Fruit fly (Drosophila melanogaster) whole organism, embryonic: ENCODE data around the gene Sec23.
A peak's percentile ranks its signal among the peaks of the same experiment; 100 is the strongest.

Experiments
- Ada2b ChIP-seq: fragments of 200-800 bp; sonication (Bioruptor generic); IDR thresholded peaks from 2 replicates; pipeline ENCODE4 v1.3.6; 2022; ENCODE audit warnings: missing biosample characterization, missing genetic modification characterization
- Asciz ChIP-seq: fragments of 200-800 bp; sonication (Bioruptor generic); optimal IDR thresholded peaks from 2 replicates; lab custom pipeline; 2017; ENCODE audit warnings: missing biosample characterization, mild to moderate bottlenecking, missing genetic modification characterization, missing genetic modification reagents
- B-H2 ChIP-seq: fragments of 200-800 bp; sonication (Bioruptor generic); optimal IDR thresholded peaks from 2 replicates; lab custom pipeline; 2018; ENCODE audit warnings: missing biosample characterization, mild to moderate bottlenecking, missing genetic modification characterization
- Blimp-1 ChIP-seq: fragments of 200-800 bp; sonication (Bioruptor generic); optimal IDR thresholded peaks from 3 replicates; lab custom pipeline; 2018; ENCODE audit warnings: missing biosample characterization, missing genetic modification characterization, mild to moderate bottlenecking, moderate library complexity, missing genetic modification reagents
- CG1024 ChIP-seq: fragments of 200-800 bp; sonication (Bioruptor generic); IDR thresholded peaks from 2 replicates; pipeline ENCODE4 v1.3.6; 2022; ENCODE audit warnings: missing biosample characterization, missing genetic modification characterization
- CG10274 ChIP-seq: fragments of 200-800 bp; sonication (Bioruptor generic); optimal IDR thresholded peaks from 3 replicates; lab custom pipeline; 2017; ENCODE audit warnings: missing biosample characterization, mild to moderate bottlenecking, missing genetic modification characterization
- CG11247 ChIP-seq: fragments of 200-800 bp; sonication (Bioruptor generic); IDR thresholded peaks from 2 replicates; pipeline ENCODE4 v1.3.6; 2022; ENCODE audit warnings: missing biosample characterization, missing genetic modification characterization
- CG12104 ChIP-seq: fragments of 200-800 bp; sonication (Bioruptor generic); optimal IDR thresholded peaks from 3 replicates; lab custom pipeline; 2016; ENCODE audit warnings: missing biosample characterization, missing genetic modification characterization
- CG12769 ChIP-seq: fragments of 200-800 bp; sonication (Bioruptor generic); optimal IDR thresholded peaks from 2 replicates; lab custom pipeline; 2019; ENCODE audit warnings: missing biosample characterization, mild to moderate bottlenecking, missing genetic modification characterization, moderate library complexity
- CG14050 ChIP-seq: fragments of 200-800 bp; sonication (Bioruptor generic); IDR thresholded peaks from 3 replicates; pipeline ENCODE4 v1.3.6; 2022; ENCODE audit warnings: missing biosample characterization, missing genetic modification characterization
- CG15601 ChIP-seq: fragments of 200-800 bp; sonication (Bioruptor generic); optimal IDR thresholded peaks from 3 replicates; lab custom pipeline; 2019; ENCODE audit warnings: missing biosample characterization, mild to moderate bottlenecking, missing genetic modification characterization, moderate library complexity
- CG17802 ChIP-seq: fragments of 200-800 bp; sonication (Bioruptor generic); optimal IDR thresholded peaks from 2 replicates; lab custom pipeline; 2018; ENCODE audit warnings: missing biosample characterization, mild to moderate bottlenecking, missing genetic modification characterization, moderate library complexity
- CG30403 ChIP-seq: fragments of 200-800 bp; sonication (Bioruptor generic); optimal IDR thresholded peaks from 3 replicates; lab custom pipeline; 2016; ENCODE audit warnings: missing biosample characterization, missing genetic modification characterization
- CG30431 ChIP-seq: fragments of 200-800 bp; sonication (Bioruptor generic); optimal IDR thresholded peaks from 2 replicates; lab custom pipeline; 2017; ENCODE audit warnings: missing biosample characterization, missing genetic modification characterization
- CG31441 ChIP-seq: fragments of 200-800 bp; sonication (Bioruptor generic); IDR thresholded peaks from 2 replicates; pipeline ENCODE4 v1.3.6; 2022; ENCODE audit warnings: missing biosample characterization, missing genetic modification characterization
- CG34224 ChIP-seq: fragments of 200-800 bp; sonication (Bioruptor generic); IDR thresholded peaks from 3 replicates; pipeline ENCODE4 v1.3.6; 2022; ENCODE audit warnings: missing biosample characterization, missing genetic modification characterization; ENCODE audit not compliant: partially characterized antibody
- CG4404 ChIP-seq: fragments of 200-800 bp; sonication (Bioruptor generic); IDR thresholded peaks from 2 replicates; pipeline ENCODE4 v1.3.6; 2022; ENCODE audit warnings: missing biosample characterization, missing genetic modification characterization
- CG4424 ChIP-seq: fragments of 200-800 bp; sonication (Bioruptor generic); optimal IDR thresholded peaks from 3 replicates; lab custom pipeline; 2016; ENCODE audit warnings: missing biosample characterization, missing genetic modification characterization
- CG4730 ChIP-seq: fragments of 200-800 bp; sonication (Bioruptor generic); IDR thresholded peaks from 2 replicates; pipeline ENCODE4 v1.3.6; 2022; ENCODE audit warnings: missing biosample characterization, missing genetic modification characterization
- CG6654 ChIP-seq: fragments of 200-800 bp; sonication (Bioruptor generic); optimal IDR thresholded peaks from 2 replicates; lab custom pipeline; 2017; ENCODE audit warnings: missing biosample characterization, mild to moderate bottlenecking, missing genetic modification characterization
- CG7839 ChIP-seq: fragments of 200-800 bp; sonication (Bioruptor generic); optimal IDR thresholded peaks from 3 replicates; lab custom pipeline; 2018; ENCODE audit warnings: missing biosample characterization, mild to moderate bottlenecking, missing genetic modification characterization, moderate library complexity
- CHES-1-like ChIP-seq: fragments of 200-800 bp; sonication (Bioruptor generic); optimal IDR thresholded peaks from 2 replicates; lab custom pipeline; 2016; ENCODE audit warnings: missing biosample characterization, missing genetic modification characterization
- Hr51 ChIP-seq, 2 experiments: fragments of 200-800 bp; sonication (Bioruptor generic); optimal IDR thresholded peaks; 2 replicates in 1 of 2; 3 replicates in 1 of 2; lab custom pipeline; 2016 to 2018; ENCODE audit warnings: missing biosample characterization in 2 of 2, missing genetic modification characterization in 2 of 2, mild to moderate bottlenecking in 1 of 2, moderate library complexity in 1 of 2
- Lim3 ChIP-seq: fragments of 200-800 bp; sonication (Bioruptor generic); IDR thresholded peaks from 2 replicates; pipeline ENCODE4 v1.3.6; 2022; ENCODE audit warnings: missing biosample characterization, missing genetic modification characterization
- Med ChIP-seq: fragments of 200-800 bp; sonication (Bioruptor generic); peaks from one replicate; lab custom pipeline; 2016; ENCODE audit warnings: missing biosample characterization, missing genetic modification characterization, mild to moderate bottlenecking, inconsistent platforms, moderate library complexity
- Nf-YC ChIP-seq: fragments of 200-800 bp; optimal IDR thresholded peaks from 3 replicates; lab custom pipeline; 2019; ENCODE audit warnings: missing biosample characterization, mild to moderate bottlenecking, missing genetic modification characterization, moderate library complexity
- Opbp ChIP-seq: fragments of 200-800 bp; sonication (Bioruptor generic); IDR thresholded peaks from 3 replicates; pipeline ENCODE4 v1.3.6; 2022; ENCODE audit warnings: missing biosample characterization, missing genetic modification characterization; ENCODE audit not compliant: partially characterized antibody
- Pdp1 ChIP-seq, 2 experiments: fragments of 200-800 bp; sonication (Bioruptor generic); optimal IDR thresholded peaks; 3 replicates each; lab custom pipeline; 2016; ENCODE audit warnings: missing biosample characterization in 2 of 2, missing genetic modification characterization in 2 of 2, mild to moderate bottlenecking in 1 of 2, moderate library complexity in 1 of 2
- Sox102F ChIP-seq: fragments of 200-800 bp; sonication (Bioruptor generic); optimal IDR thresholded peaks from 2 replicates; lab custom pipeline; 2018; ENCODE audit warnings: missing biosample characterization, mild to moderate bottlenecking, missing genetic modification characterization, moderate library complexity
- Stat92E ChIP-seq, 3 experiments: fragments of >200 bp in 2 of 3; fragments of 200-800 bp in 1 of 3; sonication (Bioruptor generic) in 1 of 3; optimal IDR thresholded peaks; 2 replicates each; lab custom pipeline; 2017 to 2019; ENCODE audit warnings: missing biosample characterization in 3 of 3, missing genetic modification characterization in 3 of 3, mild to moderate bottlenecking in 1 of 3, moderate library complexity in 1 of 3
- Tbp ChIP-seq: fragments of >200 bp; optimal IDR thresholded peaks from 2 replicates; lab custom pipeline; 2018; ENCODE audit warnings: missing biosample characterization, missing genetic modification characterization
- Usf ChIP-seq: fragments of 200-800 bp; sonication (Bioruptor generic); optimal IDR thresholded peaks from 2 replicates; lab custom pipeline; 2017; ENCODE audit warnings: missing genotype, missing biosample characterization, missing genetic modification characterization
- Vsx1 ChIP-seq: fragments of 200-800 bp; sonication (Bioruptor generic); optimal IDR thresholded peaks from 2 replicates; lab custom pipeline; 2017; ENCODE audit warnings: missing biosample characterization, mild to moderate bottlenecking, missing genetic modification characterization, missing genetic modification reagents
- Xbp1 ChIP-seq: fragments of 200-800 bp; sonication (Bioruptor generic); optimal IDR thresholded peaks from 3 replicates; lab custom pipeline; 2016; ENCODE audit warnings: missing biosample characterization, mild to moderate bottlenecking, missing genetic modification characterization
- crc ChIP-seq: fragments of 200-800 bp; sonication (Bioruptor generic); optimal IDR thresholded peaks from 2 replicates; lab custom pipeline; 2016; ENCODE audit warnings: missing biosample characterization, missing genetic modification characterization
- danr ChIP-seq: fragments of 200-800 bp; sonication (Bioruptor generic); IDR thresholded peaks from 2 replicates; pipeline ENCODE4 v1.3.6; 2022; ENCODE audit warnings: missing biosample characterization, missing genetic modification characterization
- eve ChIP-seq, 2 experiments: fragments of >200 bp; optimal IDR thresholded peaks; 2 replicates each; lab custom pipeline; 2017; ENCODE audit warnings: missing biosample characterization in 2 of 2, missing genetic modification characterization in 2 of 2
- gcm2 ChIP-seq: fragments of 200-800 bp; sonication (Bioruptor generic); optimal IDR thresholded peaks from 2 replicates; lab custom pipeline; 2016; ENCODE audit warnings: missing biosample characterization, missing genetic modification characterization
- gem ChIP-seq: fragments of 200-800 bp; sonication (Bioruptor generic); optimal IDR thresholded peaks from 2 replicates; lab custom pipeline; 2019; ENCODE audit warnings: missing biosample characterization, mild to moderate bottlenecking, missing genetic modification characterization, moderate library complexity
- jigr1 ChIP-seq: fragments of 200-800 bp; sonication (Bioruptor generic); IDR thresholded peaks from 3 replicates; pipeline ENCODE4 v1.3.6; 2022; ENCODE audit warnings: missing biosample characterization, missing genetic modification characterization
- jing ChIP-seq: fragments of 200-800 bp; sonication (Bioruptor generic); optimal IDR thresholded peaks from 2 replicates; lab custom pipeline; 2018; ENCODE audit warnings: missing biosample characterization, mild to moderate bottlenecking, missing genetic modification characterization
- klu ChIP-seq: fragments of 200-800 bp; sonication (Bioruptor generic); IDR thresholded peaks from 2 replicates; pipeline ENCODE4 v1.3.6; 2022; ENCODE audit warnings: missing biosample characterization, missing genetic modification characterization
- pho ChIP-seq: fragments of 200-800 bp; sonication (Bioruptor generic); optimal IDR thresholded peaks from 2 replicates; lab custom pipeline; 2016; ENCODE audit warnings: missing biosample characterization, missing genetic modification characterization
- prd ChIP-seq, 3 experiments: fragments of >200 bp in 2 of 3; fragments of 200-800 bp in 1 of 3; sonication (Bioruptor generic) in 1 of 3; optimal IDR thresholded peaks in 2 of 3; IDR thresholded peaks in 1 of 3; 2 replicates in 2 of 3; 3 replicates in 1 of 3; pipeline versions ENCODE4 v1.3.6 to Lab custom; 2017 to 2022; ENCODE audit warnings: missing biosample characterization in 1 of 3, missing genetic modification characterization in 1 of 3
- ssp ChIP-seq: fragments of 200-800 bp; sonication (Bioruptor generic); IDR thresholded peaks from 2 replicates; pipeline ENCODE4 v1.3.6; 2022; ENCODE audit warnings: missing biosample characterization, missing genetic modification characterization
- wdn ChIP-seq: fragments of 200-800 bp; sonication (Bioruptor generic); IDR thresholded peaks from 2 replicates; pipeline ENCODE4 v1.3.6; 2022; ENCODE audit warnings: missing biosample characterization, missing genetic modification characterization
- z ChIP-seq: fragments of 200-800 bp; sonication (Bioruptor generic); IDR thresholded peaks from 3 replicates; pipeline ENCODE4 v1.3.6; 2022; ENCODE audit warnings: missing biosample characterization, missing genetic modification characterization

The Sec23 gene

DNA sequence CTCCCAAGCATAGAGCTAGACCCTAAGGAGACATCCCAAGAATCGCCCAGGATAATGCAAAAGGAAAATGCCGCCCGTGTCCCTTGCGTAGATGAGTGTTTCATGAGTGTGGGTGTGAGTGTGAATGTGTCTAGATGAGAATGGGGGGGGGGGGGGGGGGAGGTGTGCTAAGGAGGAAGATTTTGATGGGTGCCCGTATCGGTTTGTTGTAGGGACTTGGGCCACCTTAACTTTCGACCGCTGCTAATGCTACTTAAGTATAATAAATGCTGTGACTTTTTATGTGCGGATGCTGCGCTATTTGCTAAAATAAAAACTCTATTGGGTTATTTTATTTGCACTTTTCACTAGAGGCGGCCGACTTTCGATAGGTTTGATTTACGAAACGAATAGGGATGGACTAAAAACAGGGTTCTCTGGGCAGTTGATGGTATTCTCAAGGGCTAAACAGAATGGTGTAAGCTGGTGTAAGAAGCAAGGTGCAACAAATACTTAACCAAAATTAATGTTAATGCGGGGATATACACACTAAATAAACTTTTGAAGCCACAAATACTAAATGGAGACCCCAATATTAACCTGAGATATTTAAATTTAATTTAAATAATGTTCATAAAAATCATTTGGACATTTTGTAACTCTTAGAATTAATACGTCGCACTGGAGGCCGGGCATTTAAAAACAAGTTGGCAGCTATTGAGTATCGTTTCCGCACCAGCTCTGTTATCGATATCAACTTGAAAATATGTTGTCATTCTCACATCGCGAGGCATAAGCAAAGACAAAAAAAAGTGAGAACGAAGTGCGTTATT, 20.3 kb downstream of the Sec23 start, which contains the start of the genes Xe7 and Atg17 (continued):
- TF ChIP-seq Sox102F (GFP tag; lab: Kevin White, UChicago) (peak; percentile 91), klu (GFP tag; lab: Robert Waterston, UW) (peak; percentile 94), Med (peak; percentile 98), Ada2b (peak; percentile 84), CG4404 (GFP tag; lab: Robert Waterston, UW) (peak; percentile 96), gem (peak; percentile 96), CG14050 (GFP tag; lab: Robert Waterston, UW) (peak; percentile 83), CG10274 (GFP tag; lab: Kevin White, UChicago) (peak; percentile 76), Pdp1 (GFP tag; optimal IDR thresholded peaks at IDR 0.05; lab: Kevin White, UChicago) (peak; percentile 88 to 96), Lim3 (GFP tag; lab: Robert Waterston, UW) (peak; percentile 50; the same call in 1 of the 2 replicates), B-H2 (GFP tag; lab: Kevin White, UChicago) (peak; percentile 94), CHES-1-like (peak; percentile 84), jigr1 (GFP tag; lab: Robert Waterston, UW) (peak; percentile 79; the same call in 2 of the 3 replicates), CG7839 (tag; lab: Kevin White, UChicago) (peak; percentile 94), CG4730 (GFP tag; lab: Robert Waterston, UW) (peak; percentile 90), prd (optimal IDR thresholded peaks at IDR 0.05; lab: Kevin White, UChicago) (no peak), prd (GFP tag; IDR thresholded peaks at IDR 0.05; lab: Robert Waterston, UW) (peak; percentile 96), Nf-YC (peak; percentile 87), Blimp-1 (peak; percentile 83), CG31441 (peak; percentile 93), z (no peak), Stat92E (GFP tag; optimal IDR thresholded peaks at IDR 0.05; lab: Kevin White, UChicago) (no peak), Tbp (GFP tag; lab: Kevin White, UChicago) (no peak), CG15601 (tag; lab: Kevin White, UChicago) (peak; percentile 85), CG11247 (peak; percentile 90), CG12104 (peak; percentile 92), danr (peak; percentile 83), Vsx1 (GFP tag; lab: Kevin White, UChicago) (no peak), CG34224 (GFP tag; lab: Robert Waterston, UW) (peak; percentile 35; the same call in 1 of the 3 replicates), Hr51 (GFP tag; optimal IDR thresholded peaks at IDR 0.05; lab: Kevin White, UChicago) (peak; percentile 89 to 90), CG6654 (GFP tag; lab: Kevin White, UChicago) (peak; percentile 72), CG12769 (peak; percentile 85), Opbp (GFP tag; lab: Robert Waterston, UW) (peak; percentile 65; the same call in 2 of the 3 replicates), wdn (GFP tag; lab: Robert Waterston, UW) (peak; percentile 89), CG1024 (GFP tag; lab: Robert Waterston, UW) (0 out of 2 replicates have a peak, but pooled peaks have one; percentile 20), Asciz (GFP tag; lab: Kevin White, UChicago) (peak; percentile 24), ssp (GFP tag; lab: Robert Waterston, UW) (peak; percentile 88), CG30431 (GFP tag; lab: Kevin White, UChicago) (peak; percentile 86), eve (GFP tag; optimal IDR thresholded peaks at IDR 0.05; lab: Kevin White, UChicago) (peak in 1 of 2 experiments; percentile 25), CG30403 (GFP tag; lab: Kevin White, UChicago) (peak; percentile 97), Usf (GFP tag; lab: Kevin White, UChicago) (peak; percentile 87), CG17802 (peak; percentile 67), CG4424 (GFP tag; lab: Kevin White, UChicago) (peak; percentile 93), pho (GFP tag; lab: Kevin White, UChicago) (peak; percentile 92), jing (GFP tag; lab: Kevin White, UChicago) (peak; percentile 76), Xbp1 (GFP tag; lab: Kevin White, UChicago) (peak; percentile 95), gcm2 (GFP tag; lab: Kevin White, UChicago) (peak; percentile 20), crc (GFP tag; lab: Kevin White, UChicago) (peak; percentile 56)
